Worm (Caenorhabditis elegans) whole organism, L2 larva: ENCODE results near the gene ptr-13.

ENCODE experiments used
- C34F6.9 ChIP-seq: fragments of 150-350 bp; optimal IDR thresholded peaks from 2 replicates; lab custom pipeline; 2014; ENCODE audit warnings: missing biosample characterization, missing genetic modification characterization
- F13H6.1 ChIP-seq: sonication (generic microtip); optimal IDR thresholded peaks from 2 replicates; lab custom pipeline; 2016; ENCODE audit warnings: missing genetic modification characterization, missing compliant biosample characterization
- R02D3.7 ChIP-seq: fragments of 150-350 bp; optimal IDR thresholded peaks from 2 replicates; lab custom pipeline; 2014; ENCODE audit warnings: missing biosample characterization, missing genetic modification characterization
- Y55F3AM.14 ChIP-seq: fragments of 200-800 bp; sonication (Bioruptor generic); optimal IDR thresholded peaks from 2 replicates; lab custom pipeline; 2018; ENCODE audit warnings: mild to moderate bottlenecking, missing genetic modification characterization, missing compliant biosample characterization
- ZK546.5 ChIP-seq: sonication (generic microtip); optimal IDR thresholded peaks from 2 replicates; lab custom pipeline; 2017; ENCODE audit warnings: missing biosample characterization, missing genetic modification characterization
- aly-2 ChIP-seq: fragments of 150-350 bp; optimal IDR thresholded peaks from 2 replicates; lab custom pipeline; 2014; ENCODE audit warnings: missing biosample characterization, missing genetic modification characterization
- ama-1 ChIP-seq: fragments of 150-350 bp; optimal IDR thresholded peaks from 2 replicates; lab custom pipeline; 2018; ENCODE audit warnings: inconsistent platforms
- blmp-1 ChIP-seq: sonication (generic microtip); optimal IDR thresholded peaks from 2 replicates; lab custom pipeline; 2017; ENCODE audit warnings: missing genetic modification characterization, mild to moderate bottlenecking, missing compliant biosample characterization, antibody characterized with exemption, moderate library complexity; ENCODE audit not compliant: insufficient read depth
- ceh-16 ChIP-seq: fragments of 150-350 bp; optimal IDR thresholded peaks from 2 replicates; lab custom pipeline; 2014; ENCODE audit warnings: missing biosample characterization, missing genetic modification characterization
- ceh-82 ChIP-seq: fragments of 150-350 bp; optimal IDR thresholded peaks from 2 replicates; lab custom pipeline; 2014; ENCODE audit warnings: missing biosample characterization, missing genetic modification characterization
- dmd-4 ChIP-seq: sonication (generic microtip); optimal IDR thresholded peaks from 2 replicates; lab custom pipeline; 2017; ENCODE audit warnings: missing biosample characterization, missing genetic modification characterization
- egl-27 ChIP-seq: sonication (generic microtip); optimal IDR thresholded peaks from 3 replicates; lab custom pipeline; 2017; ENCODE audit warnings: missing biosample characterization, missing genetic modification reagents, missing genetic modification characterization
- elt-1 ChIP-seq: fragments of 150-350 bp; optimal IDR thresholded peaks from 2 replicates; lab custom pipeline; 2014; ENCODE audit warnings: missing biosample characterization, missing genetic modification characterization
- elt-3 ChIP-seq: sonication (generic microtip); optimal IDR thresholded peaks from 2 replicates; lab custom pipeline; 2017; ENCODE audit warnings: missing biosample characterization, missing genetic modification characterization
- fos-1 ChIP-seq: fragments of 150-350 bp; optimal IDR thresholded peaks from 2 replicates; lab custom pipeline; 2014; ENCODE audit warnings: missing biosample characterization, missing genetic modification characterization
- gmeb-1 ChIP-seq: fragments of 150-350 bp; optimal IDR thresholded peaks from 2 replicates; lab custom pipeline; 2014; ENCODE audit warnings: missing biosample characterization, missing genetic modification characterization
- lin-11 ChIP-seq: fragments of 150-350 bp; sonication (generic microtip); optimal IDR thresholded peaks from 2 replicates; lab custom pipeline; 2014; ENCODE audit warnings: missing biosample characterization, missing genetic modification characterization, inconsistent platforms, mixed read lengths
- lin-13 ChIP-seq: fragments of 150-350 bp; optimal IDR thresholded peaks from 2 replicates; lab custom pipeline; 2014; ENCODE audit warnings: missing biosample characterization, missing genetic modification reagents, missing genetic modification characterization
- lin-39 ChIP-seq: fragments of 150-350 bp; optimal IDR thresholded peaks from 2 replicates; lab custom pipeline; 2014; ENCODE audit warnings: missing biosample characterization, missing genetic modification reagents, missing genetic modification characterization
- mab-5 ChIP-seq: fragments of 150-350 bp; optimal IDR thresholded peaks from 2 replicates; lab custom pipeline; 2014; ENCODE audit warnings: missing biosample characterization, missing genetic modification characterization
- mbf-1 ChIP-seq: sonication (generic microtip); optimal IDR thresholded peaks from 2 replicates; lab custom pipeline; 2017; ENCODE audit warnings: missing biosample characterization, missing genetic modification characterization
- mdl-1 ChIP-seq, 2 experiments: fragments of 150-350 bp in 1 of 2; sonication (generic microtip) in 1 of 2; optimal IDR thresholded peaks; 2 replicates each; lab custom pipeline; 2017; ENCODE audit warnings: missing biosample characterization in 2 of 2, missing genetic modification characterization in 2 of 2
- nhr-10 ChIP-seq: sonication (generic microtip); optimal IDR thresholded peaks from 2 replicates; lab custom pipeline; 2017; ENCODE audit warnings: missing biosample characterization, missing genetic modification characterization
- nhr-11 ChIP-seq: fragments of 150-350 bp; optimal IDR thresholded peaks from 2 replicates; lab custom pipeline; 2014; ENCODE audit warnings: missing biosample characterization, missing genetic modification characterization
- nhr-129 ChIP-seq: fragments of 150-350 bp; optimal IDR thresholded peaks from 2 replicates; lab custom pipeline; 2014; ENCODE audit warnings: missing biosample characterization, missing genetic modification characterization
- nhr-21 ChIP-seq: fragments of 150-350 bp; optimal IDR thresholded peaks from 2 replicates; lab custom pipeline; 2014; ENCODE audit warnings: missing biosample characterization, missing genetic modification characterization
- nhr-23 ChIP-seq: fragments of 150-350 bp; optimal IDR thresholded peaks from 2 replicates; lab custom pipeline; 2014; ENCODE audit warnings: missing biosample characterization, missing genetic modification reagents, missing genetic modification characterization
- nhr-25 ChIP-seq: fragments of 150-350 bp; sonication (generic microtip); optimal IDR thresholded peaks from 3 replicates; lab custom pipeline; 2014; ENCODE audit warnings: missing biosample characterization, missing genetic modification characterization
- nhr-6 ChIP-seq: fragments of 150-350 bp; optimal IDR thresholded peaks from 2 replicates; lab custom pipeline; 2014; ENCODE audit warnings: missing biosample characterization, missing genetic modification characterization
- nhr-77 ChIP-seq: fragments of 150-350 bp; optimal IDR thresholded peaks from 2 replicates; lab custom pipeline; 2014; ENCODE audit warnings: missing biosample characterization, missing genetic modification characterization
- peb-1 ChIP-seq: fragments of 150-350 bp; optimal IDR thresholded peaks from 2 replicates; lab custom pipeline; 2014; ENCODE audit warnings: missing biosample characterization, missing genetic modification characterization
- sem-4 ChIP-seq: fragments of 150-350 bp; optimal IDR thresholded peaks from 2 replicates; lab custom pipeline; 2014; ENCODE audit warnings: missing biosample characterization, missing genetic modification reagents, missing genetic modification characterization
- skn-1 ChIP-seq: sonication (generic microtip); optimal IDR thresholded peaks from 2 replicates; lab custom pipeline; 2017; ENCODE audit warnings: missing biosample characterization, missing genetic modification characterization
- sma-3 ChIP-seq: sonication (generic microtip); optimal IDR thresholded peaks from 2 replicates; lab custom pipeline; 2016; ENCODE audit warnings: missing genetic modification reagents, missing genetic modification characterization, missing compliant biosample characterization
- sma-9 ChIP-seq, 2 experiments: fragments of 150-350 bp in 1 of 2; sonication (generic microtip) in 1 of 2; optimal IDR thresholded peaks; 2 replicates each; lab custom pipeline; 2014 to 2016; ENCODE audit warnings: missing genetic modification characterization in 2 of 2, mild to moderate bottlenecking in 1 of 2, missing biosample characterization in 1 of 2, missing compliant biosample characterization in 1 of 2, missing genetic modification reagents in 1 of 2, moderate library complexity in 1 of 2
- snpc-4 ChIP-seq: fragments of 150-350 bp; optimal IDR thresholded peaks from 2 replicates; lab custom pipeline; 2014; ENCODE audit warnings: missing biosample characterization, missing genetic modification characterization
- unc-39 ChIP-seq: fragments of 150-350 bp; optimal IDR thresholded peaks from 2 replicates; lab custom pipeline; 2014; ENCODE audit warnings: missing biosample characterization, missing genetic modification characterization
- unc-55 ChIP-seq: fragments of 150-350 bp; sonication (generic microtip); optimal IDR thresholded peaks from 3 replicates; lab custom pipeline; 2014; ENCODE audit warnings: missing biosample characterization, missing genetic modification reagents, missing genetic modification characterization
- unc-62 ChIP-seq: fragments of 150-350 bp; optimal IDR thresholded peaks from 2 replicates; lab custom pipeline; 2014; ENCODE audit warnings: missing biosample characterization, missing genetic modification reagents, missing genetic modification characterization
- ztf-1 ChIP-seq: fragments of 200-800 bp; sonication (Bioruptor generic); conservative IDR thresholded peaks from 2 replicates; pipeline ENCODE4 v1.3.6; 2022; ENCODE audit warnings: missing genetic modification characterization, missing compliant biosample characterization
- ztf-11 ChIP-seq: sonication (generic microtip); optimal IDR thresholded peaks from 2 replicates; lab custom pipeline; 2017; ENCODE audit warnings: missing biosample characterization, missing genetic modification characterization
- ztf-4 ChIP-seq: fragments of 150-350 bp; optimal IDR thresholded peaks from 2 replicates; lab custom pipeline; 2014; ENCODE audit warnings: missing biosample characterization, missing genetic modification characterization

Gene ptr-13

ce11 chrII:11167039-11167438, 4.8 kb upstream of the ptr-13 start (continued):
- no peak for TF ChIP-seq nhr-10 (tag; lab: Kevin White, UChicago)
- peak; percentile 75 for TF ChIP-seq F13H6.1 (tag; lab: Kevin White, UChicago)
- peak; percentile 41 for TF ChIP-seq fos-1 (tag; lab: Kevin White, UChicago)
- no peak for TF ChIP-seq ztf-1 (GFP tag; lab: Robert Waterston, UW)
- TF ChIP-seq lin-11 (tag; lab: Kevin White, UChicago), result peak; percentile 18
- peak; percentile 98 for TF ChIP-seq snpc-4
- TF ChIP-seq sem-4 (tag; lab: Kevin White, UChicago), result peak; percentile 31

DNA sequence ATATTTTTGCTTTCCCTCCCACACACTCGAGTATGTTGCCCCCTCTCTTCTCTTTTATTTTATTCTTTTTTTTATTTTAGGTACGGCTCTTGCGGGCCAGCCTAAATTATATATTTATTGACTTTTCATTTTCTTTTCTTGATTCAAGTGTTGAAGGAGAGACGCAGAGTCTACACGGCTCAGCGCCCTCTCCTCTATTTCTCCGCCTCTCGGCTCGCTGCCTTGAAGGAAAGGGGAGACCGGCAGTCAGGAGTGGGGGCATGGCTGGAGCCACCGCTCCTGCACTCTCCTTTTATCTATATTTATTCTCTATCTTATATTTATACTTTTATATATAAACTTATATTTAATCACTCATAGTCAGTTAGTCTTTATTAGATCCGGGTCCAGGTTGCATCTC, 4.1 kb upstream of the ptr-13 start:
- TF ChIP-seq nhr-77 (no peak), unc-55 (GFP tag; lab: Kevin White, UChicago) (peak; percentile 22), peb-1 (tag; lab: Kevin White, UChicago) (no peak)

DNA sequence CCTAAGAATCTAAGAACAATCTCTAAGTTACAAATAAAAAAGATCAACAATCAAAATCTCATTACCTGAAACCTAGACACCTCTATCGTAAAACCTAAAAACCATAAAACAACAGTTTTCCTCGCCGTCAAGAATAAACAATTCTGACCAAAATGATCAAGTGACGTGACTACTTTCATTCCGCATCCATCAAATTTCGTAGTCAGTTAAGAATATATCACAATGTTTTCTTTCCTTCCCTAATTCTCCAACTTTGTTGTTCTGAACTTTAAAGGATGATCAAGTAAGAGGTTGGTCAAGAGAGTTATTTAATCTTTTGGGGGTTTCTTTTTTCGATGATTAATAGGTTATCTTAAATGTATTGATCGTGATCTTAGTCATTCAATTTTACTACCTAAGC, 1.0 kb upstream of the ptr-13 start:
- TF ChIP-seq lin-11 (tag; lab: Kevin White, UChicago), result no peak
- no peak for TF ChIP-seq nhr-23 (tag; lab: Kevin White, UChicago)
- no peak for TF ChIP-seq mab-5
- TF ChIP-seq sma-9 (GFP tag; optimal IDR thresholded peaks at IDR 0.05; lab: Kevin White, UChicago), result peak; percentile 20
- TF ChIP-seq sma-9 (tag; optimal IDR thresholded peaks at IDR 0.05; lab: Kevin White, UChicago), result no peak
- peak; percentile 55 for TF ChIP-seq sma-3 (GFP tag; lab: Kevin White, UChicago)
- no peak for TF ChIP-seq ztf-4 (tag; lab: Kevin White, UChicago)
- no peak for TF ChIP-seq ZK546.5 (tag; lab: Kevin White, UChicago)
- no peak for TF ChIP-seq nhr-25 (tag; lab: Kevin White, UChicago)
- no peak for TF ChIP-seq mbf-1 (tag; lab: Kevin White, UChicago)
- TF ChIP-seq unc-55 (GFP tag; lab: Kevin White, UChicago), result no peak
- no peak for TF ChIP-seq sem-4 (tag; lab: Kevin White, UChicago)
- TF ChIP-seq mdl-1 (tag; optimal IDR thresholded peaks at IDR 0.05; lab: Kevin White, UChicago), result no peak
- no peak for TF ChIP-seq lin-39 (tag; lab: Kevin White, UChicago)

DNA sequence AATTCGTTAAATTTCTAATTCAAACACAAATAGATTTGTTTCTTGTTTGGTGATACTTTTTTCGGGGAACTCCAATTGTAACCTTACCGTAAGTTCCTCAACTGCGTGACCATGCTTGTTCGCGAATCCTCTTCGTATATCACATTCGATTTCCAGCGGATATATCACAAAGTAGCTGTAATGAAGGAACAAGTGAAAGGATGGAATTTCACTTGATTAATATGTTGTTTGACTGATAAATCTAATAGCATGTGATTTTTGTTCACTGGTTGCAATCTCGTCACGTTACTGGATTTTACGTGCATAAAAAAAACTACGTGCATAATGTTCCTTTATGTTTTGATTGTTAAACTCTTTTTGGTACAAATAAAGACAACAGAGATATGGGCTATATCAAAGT, 606 bp downstream of the ptr-13 start:
- TF ChIP-seq nhr-21 (no peak), blmp-1 (tag; lab: Kevin White, UChicago) (peak; percentile 68)

- peak; percentile 27 for TF ChIP-seq unc-55 (GFP tag; lab: Kevin White, UChicago)
- TF ChIP-seq dmd-4, result no peak
- TF ChIP-seq R02D3.7, result no peak
- TF ChIP-seq Y55F3AM.14 (GFP tag; lab: Kevin White, UChicago), result no peak
- no peak for TF ChIP-seq skn-1 (tag; lab: Kevin White, UChicago)
- no peak for TF ChIP-seq ceh-82 (tag; lab: Kevin White, UChicago)
- TF ChIP-seq mbf-1 (tag; lab: Kevin White, UChicago), result no peak
- TF ChIP-seq nhr-129, result peak; percentile 67
- no peak for TF ChIP-seq F13H6.1 (tag; lab: Kevin White, UChicago)
- no peak for TF ChIP-seq peb-1 (tag; lab: Kevin White, UChicago)
- no peak for TF ChIP-seq nhr-6 (tag; lab: Kevin White, UChicago)
- TF ChIP-seq ztf-1 (GFP tag; lab: Robert Waterston, UW), result no peak
- no peak for TF ChIP-seq sem-4 (tag; lab: Kevin White, UChicago)
- peak; percentile 57 for TF ChIP-seq gmeb-1 (tag; lab: Kevin White, UChicago)
- no peak for TF ChIP-seq ama-1
- TF ChIP-seq nhr-25 (tag; lab: Kevin White, UChicago), result peak; percentile 28
- TF ChIP-seq snpc-4, result peak; percentile 58
- no peak for TF ChIP-seq nhr-77
- TF ChIP-seq nhr-23 (tag; lab: Kevin White, UChicago), result no peak
- no peak for TF ChIP-seq elt-3 (tag; lab: Kevin White, UChicago)
- TF ChIP-seq elt-1 (tag; lab: Kevin White, UChicago), result no peak
- no peak for TF ChIP-seq ZK546.5 (tag; lab: Kevin White, UChicago)
- no peak for TF ChIP-seq ztf-11 (tag; lab: Kevin White, UChicago)
- TF ChIP-seq ceh-16, result no peak
- peak; percentile 38 for TF ChIP-seq fos-1 (tag; lab: Kevin White, UChicago)
- TF ChIP-seq lin-11 (tag; lab: Kevin White, UChicago), result peak; percentile 45
- TF ChIP-seq lin-39 (tag; lab: Kevin White, UChicago), result no peak
- peak; percentile 28 for TF ChIP-seq C34F6.9 (tag; lab: Kevin White, UChicago)
- no peak for TF ChIP-seq ztf-4 (tag; lab: Kevin White, UChicago)
- TF ChIP-seq unc-39, result no peak
- TF ChIP-seq aly-2 (tag; lab: Kevin White, UChicago), result no peak
- no peak for TF ChIP-seq nhr-11
- TF ChIP-seq sma-9 (GFP tag; optimal IDR thresholded peaks at IDR 0.05; lab: Kevin White, UChicago), result no peak
- TF ChIP-seq sma-9 (tag; optimal IDR thresholded peaks at IDR 0.05; lab: Kevin White, UChicago), result no peak
- no peak for TF ChIP-seq mab-5
- no peak for TF ChIP-seq egl-27 (tag; lab: Kevin White, UChicago)
- TF ChIP-seq blmp-1 (tag; lab: Kevin White, UChicago), result no peak
- peak; percentile 30 for TF ChIP-seq lin-13 (GFP tag; lab: Kevin White, UChicago)
- no peak for TF ChIP-seq unc-62
Measured at ce11 chrII:11157660-11158059, 4.6 kb downstream of the ptr-13 start.
